Worm (Caenorhabditis elegans) whole organism, young adult: ENCODE data around the gene ints-11.

Experiments
- B0019.2 ChIP-seq: fragments of 200-800 bp; sonication (Bioruptor generic); conservative IDR thresholded peaks from 2 replicates; pipeline ENCODE4 v1.3.6; 2022; ENCODE audit warnings: missing genetic modification reagents, missing genetic modification characterization, missing compliant biosample characterization
- B0261.1 ChIP-seq: sonication (generic microtip); optimal IDR thresholded peaks from 2 replicates; lab custom pipeline; 2016; ENCODE audit warnings: mild to moderate bottlenecking, missing genetic modification characterization, moderate library complexity, missing compliant biosample characterization
- C06A6.2 ChIP-seq: fragments of 200-800 bp; sonication (Bioruptor generic); conservative IDR thresholded peaks from 2 replicates; pipeline ENCODE4 v1.3.6; 2022; ENCODE audit warnings: missing genetic modification characterization, missing compliant biosample characterization
- F52B5.7 ChIP-seq: sonication (generic microtip); optimal IDR thresholded peaks from 2 replicates; lab custom pipeline; 2016; ENCODE audit warnings: mild to moderate bottlenecking, missing genetic modification characterization, missing compliant biosample characterization
- F57C9.4 ChIP-seq: sonication (generic microtip); optimal IDR thresholded peaks from 2 replicates; lab custom pipeline; 2017; ENCODE audit warnings: mild to moderate bottlenecking, missing genetic modification characterization, missing compliant biosample characterization
- K11D2.4 ChIP-seq: fragments of 200-800 bp; sonication (Bioruptor generic); IDR thresholded peaks from 2 replicates; pipeline ENCODE4 v1.3.6; 2022; ENCODE audit warnings: missing genetic modification reagents, missing genetic modification characterization, missing compliant biosample characterization
- T07F8.4 ChIP-seq: sonication (generic microtip); optimal IDR thresholded peaks from 2 replicates; lab custom pipeline; 2016; ENCODE audit warnings: mild to moderate bottlenecking, missing genetic modification characterization, moderate library complexity, missing compliant biosample characterization
- Y53G8AR.9 ChIP-seq: fragments of 200-800 bp; sonication (Bioruptor generic); conservative IDR thresholded peaks from 2 replicates; pipeline ENCODE4 v1.3.6; 2022; ENCODE audit warnings: missing genetic modification reagents, missing genetic modification characterization, missing compliant biosample characterization
- Y79H2A.3 ChIP-seq: fragments of 200-800 bp; sonication (Bioruptor generic); conservative IDR thresholded peaks from 2 replicates; pipeline ENCODE4 v1.3.6; 2022; ENCODE audit warnings: missing genetic modification reagents, missing genetic modification characterization, missing compliant biosample characterization
- ZK185.1 ChIP-seq: sonication (generic microtip); optimal IDR thresholded peaks from 2 replicates; lab custom pipeline; 2016; ENCODE audit warnings: mild to moderate bottlenecking, missing genetic modification characterization, missing compliant biosample characterization; ENCODE audit not compliant: poor library complexity, severe bottlenecking
- attf-5 ChIP-seq: fragments of 200-800 bp; sonication (Bioruptor generic); optimal IDR thresholded peaks from 2 replicates; lab custom pipeline; 2018; ENCODE audit warnings: mild to moderate bottlenecking, missing genetic modification characterization, missing compliant biosample characterization
- bed-2 ChIP-seq: fragments of 200-800 bp; sonication (Bioruptor generic); IDR thresholded peaks from 2 replicates; pipeline ENCODE4 v1.3.6; 2022; ENCODE audit warnings: missing genetic modification reagents, missing genetic modification characterization, missing compliant biosample characterization
- cebp-1 ChIP-seq, 2 experiments: fragments of 200-800 bp in 1 of 2; sonication (Bioruptor generic) in 1 of 2; sonication (generic microtip) in 1 of 2; IDR thresholded peaks in 1 of 2; optimal IDR thresholded peaks in 1 of 2; 2 replicates each; pipeline versions ENCODE4 v1.3.6 to Lab custom; 2017 to 2022; ENCODE audit warnings: missing compliant biosample characterization in 2 of 2, missing genetic modification characterization in 2 of 2, mild to moderate bottlenecking in 1 of 2, missing genetic modification reagents in 1 of 2, moderate library complexity in 1 of 2
- cebp-2 ChIP-seq: fragments of 200-800 bp; sonication (Bioruptor generic); IDR thresholded peaks from 2 replicates; pipeline ENCODE4 v1.3.6; 2022; ENCODE audit warnings: missing genetic modification characterization, missing compliant biosample characterization
- ceh-100 ChIP-seq: fragments of 200-800 bp; sonication (Bioruptor generic); IDR thresholded peaks from 2 replicates; pipeline ENCODE4 v1.3.6; 2022; ENCODE audit warnings: missing genetic modification reagents, missing genetic modification characterization, missing compliant biosample characterization
- dpl-1 ChIP-seq: fragments of 150-350 bp; optimal IDR thresholded peaks from 2 replicates; lab custom pipeline; 2014; ENCODE audit warnings: missing biosample characterization, missing genetic modification reagents, missing genetic modification characterization
- him-1 ChIP-seq: sonication (generic microtip); optimal IDR thresholded peaks from 2 replicates; lab custom pipeline; 2016; ENCODE audit warnings: missing genotype, missing genetic modification reagents, missing genetic modification characterization, missing compliant biosample characterization
- hmg-20 ChIP-seq: fragments of 200-800 bp; sonication (Bioruptor generic); IDR thresholded peaks from 2 replicates; pipeline ENCODE4 v1.3.6; 2022; ENCODE audit warnings: missing genetic modification reagents, missing genetic modification characterization, missing compliant biosample characterization
- lag-1 ChIP-seq: fragments of 200-800 bp; sonication (Bioruptor generic); IDR thresholded peaks from 2 replicates; pipeline ENCODE4 v1.3.6; 2022; ENCODE audit warnings: missing genetic modification reagents, missing genetic modification characterization, missing compliant biosample characterization
- lin-26 ChIP-seq: fragments of 200-800 bp; sonication (Bioruptor generic); IDR thresholded peaks from 2 replicates; pipeline ENCODE4 v1.3.6; 2022; ENCODE audit warnings: missing genetic modification reagents, missing genetic modification characterization, missing compliant biosample characterization
- lin-40 ChIP-seq: sonication (generic microtip); optimal IDR thresholded peaks from 2 replicates; lab custom pipeline; 2016; ENCODE audit warnings: missing genetic modification characterization, mild to moderate bottlenecking, missing compliant biosample characterization, missing genotype, missing genetic modification reagents
- lsy-27 ChIP-seq: sonication (generic microtip); optimal IDR thresholded peaks from 2 replicates; lab custom pipeline; 2017; ENCODE audit warnings: missing genetic modification characterization, mild to moderate bottlenecking, missing compliant biosample characterization, antibody characterized with exemption, missing genotype, borderline replicate concordance; ENCODE audit not compliant: insufficient read depth
- nfya-1 ChIP-seq: sonication (generic microtip); optimal IDR thresholded peaks from 2 replicates; lab custom pipeline; 2017; ENCODE audit warnings: antibody characterized with exemption, missing compliant biosample characterization, missing genetic modification characterization, borderline replicate concordance; ENCODE audit not compliant: insufficient read depth
- nfyb-1 ChIP-seq: fragments of 200-800 bp; sonication (Bioruptor generic); IDR thresholded peaks from 2 replicates; pipeline ENCODE4 v1.3.6; 2022; ENCODE audit warnings: missing genetic modification reagents, missing genetic modification characterization, missing compliant biosample characterization
- nhr-120 ChIP-seq: fragments of 200-800 bp; sonication (Bioruptor generic); IDR thresholded peaks from 2 replicates; pipeline ENCODE4 v1.3.6; 2022; ENCODE audit warnings: missing genetic modification characterization, missing compliant biosample characterization
- nhr-80 ChIP-seq: sonication (generic microtip); optimal IDR thresholded peaks from 2 replicates; lab custom pipeline; 2016; ENCODE audit warnings: missing genetic modification characterization, missing compliant biosample characterization
- pbrm-1 ChIP-seq: fragments of 200-800 bp; sonication (Bioruptor generic); IDR thresholded peaks from 2 replicates; pipeline ENCODE4 v1.3.6; 2022; ENCODE audit warnings: missing genetic modification reagents, missing genetic modification characterization, missing compliant biosample characterization
- rec-8 ChIP-seq, 2 experiments: sonication (generic microtip); optimal IDR thresholded peaks; 2 replicates each; lab custom pipeline; 2016; ENCODE audit warnings: mild to moderate bottlenecking in 2 of 2, missing genetic modification characterization in 2 of 2, missing genetic modification reagents in 2 of 2, missing genotype in 2 of 2, missing biosample characterization in 1 of 2, missing compliant biosample characterization in 1 of 2, moderate library complexity in 1 of 2
- repo-1 ChIP-seq: sonication (generic microtip); optimal IDR thresholded peaks from 2 replicates; lab custom pipeline; 2017; ENCODE audit warnings: mild to moderate bottlenecking, missing genetic modification characterization, missing compliant biosample characterization
- rpc-1 ChIP-seq, 2 experiments: fragments of 150-350 bp in 1 of 2; sonication (generic microtip) in 1 of 2; optimal IDR thresholded peaks; 2 replicates each; lab custom pipeline; 2014 to 2018; ENCODE audit warnings: missing biosample characterization in 1 of 2, missing genetic modification characterization in 1 of 2, missing genetic modification reagents in 1 of 2, missing genotype in 1 of 2
- sdz-38 ChIP-seq: sonication (generic microtip); optimal IDR thresholded peaks from 2 replicates; lab custom pipeline; 2016; ENCODE audit warnings: missing genotype, missing genetic modification characterization, missing compliant biosample characterization
- snpc-1.3 ChIP-seq: sonication (generic microtip); optimal IDR thresholded peaks from 2 replicates; lab custom pipeline; 2017; ENCODE audit warnings: missing genetic modification characterization, mild to moderate bottlenecking, missing compliant biosample characterization, antibody characterized with exemption, moderate library complexity, missing genotype, missing genetic modification reagents; ENCODE audit not compliant: insufficient read depth
- snpc-4 ChIP-seq, 5 experiments: fragments of 150-350 bp in 1 of 5; sonication (generic microtip) in 4 of 5; optimal IDR thresholded peaks; 2 replicates each; lab custom pipeline; 2014 to 2018; ENCODE audit warnings: missing genetic modification characterization in 5 of 5, missing biosample characterization in 3 of 5, antibody characterized with exemption in 2 of 5, mild to moderate bottlenecking in 2 of 5, missing compliant biosample characterization in 2 of 5, missing genotype in 2 of 5, moderate library complexity in 2 of 5, missing genetic modification reagents in 1 of 5
- tbx-9 ChIP-seq: sonication (generic microtip); optimal IDR thresholded peaks from 2 replicates; lab custom pipeline; 2016; ENCODE audit warnings: borderline replicate concordance, missing genetic modification characterization, inconsistent platforms, missing compliant biosample characterization
- tlf-1 ChIP-seq: fragments of 200-800 bp; sonication (Bioruptor generic); optimal IDR thresholded peaks from 2 replicates; lab custom pipeline; 2018; ENCODE audit warnings: mild to moderate bottlenecking, missing genetic modification characterization, missing compliant biosample characterization
- unc-130 ChIP-seq: sonication (generic microtip); optimal IDR thresholded peaks from 2 replicates; lab custom pipeline; 2016; ENCODE audit warnings: missing genetic modification reagents, missing genetic modification characterization, missing compliant biosample characterization
- xnd-1 ChIP-seq: sonication (generic microtip); optimal IDR thresholded peaks from 2 replicates; lab custom pipeline; 2016; ENCODE audit warnings: missing genotype, missing genetic modification reagents, missing genetic modification characterization, missing compliant biosample characterization
- zfh-2 ChIP-seq: fragments of 200-800 bp; sonication (Bioruptor generic); conservative IDR thresholded peaks from 2 replicates; pipeline ENCODE4 v1.3.6; 2022; ENCODE audit warnings: missing genetic modification reagents, missing genetic modification characterization, missing compliant biosample characterization
- ztf-18 ChIP-seq: sonication (generic microtip); optimal IDR thresholded peaks from 2 replicates; lab custom pipeline; 2016; ENCODE audit warnings: missing genotype, mild to moderate bottlenecking, missing genetic modification characterization, missing compliant biosample characterization
- ztf-22 ChIP-seq: fragments of 200-800 bp; sonication (Bioruptor generic); optimal IDR thresholded peaks from 2 replicates; lab custom pipeline; 2018; ENCODE audit warnings: mild to moderate bottlenecking, missing genetic modification characterization, moderate library complexity, missing compliant biosample characterization
- ztf-6 ChIP-seq: fragments of 200-800 bp; sonication (Bioruptor generic); IDR thresholded peaks from 2 replicates; pipeline ENCODE4 v1.3.6; 2022; ENCODE audit warnings: missing genetic modification reagents, missing genetic modification characterization, missing compliant biosample characterization

The ints-11 gene

ce11 chrII:8177095-8177494 is 33.8 kb upstream of the ints-11 start, which contains the start of gene acr-14:
TSS of gene acr-14 (minus strand) at chrII:8177195.
- TF ChIP-seq dpl-1 (GFP tag; lab: Kevin White, UChicago) (no peak), attf-5 (GFP tag; lab: Kevin White, UChicago) (no peak), lin-40 (tag; lab: Kevin White, UChicago) (no peak), him-1 (no peak), K11D2.4 (GFP tag; lab: Robert Waterston, UW) (no peak), sdz-38 (tag; lab: Kevin White, UChicago) (no peak), unc-130 (GFP tag; lab: Kevin White, UChicago) (no peak), nhr-120 (GFP tag; lab: Robert Waterston, UW) (no peak), nhr-80 (no peak), ztf-18 (tag; lab: Kevin White, UChicago) (no peak), lin-26 (GFP tag; lab: Robert Waterston, UW) (no peak), rpc-1 (optimal IDR thresholded peaks at IDR 0.05; lab: Kevin White, UChicago) (no peak), rpc-1 (tag; optimal IDR thresholded peaks at IDR 0.05; lab: Kevin White, UChicago) (no peak), ztf-22 (GFP tag; lab: Kevin White, UChicago) (no peak), F52B5.7 (tag; lab: Kevin White, UChicago) (no peak), C06A6.2 (GFP tag; lab: Robert Waterston, UW) (no peak)

ce11 chrII:8174148-8174547 is 30.9 kb upstream of the ints-11 start:
- TF ChIP-seq tbx-9 (tag; lab: Kevin White, UChicago) (no peak), B0019.2 (no peak)
- TF ChIP-seq, all 124 proteins: peak for 0

ce11 chrII:8173449-8173848 is 30.2 kb upstream of the ints-11 start, which contains the start of the genes decr-1.3 and T05C12.1:
TSS of gene decr-1.3 (minus strand) at chrII:8173549.
TSS of gene T05C12.1 (plus strand) at chrII:8173680.
- TF ChIP-seq hmg-20 (GFP tag; lab: Robert Waterston, UW) (no peak), F57C9.4 (tag; lab: Kevin White, UChicago) (no peak), nfya-1 (tag; lab: Kevin White, UChicago) (no peak), rec-8 (tag; optimal IDR thresholded peaks at IDR 0.05; lab: Kevin White, UChicago) (no peak), T07F8.4 (no peak), ZK185.1 (tag; lab: Kevin White, UChicago) (no peak), rpc-1 (optimal IDR thresholded peaks at IDR 0.05; lab: Kevin White, UChicago) (no peak), rpc-1 (tag; optimal IDR thresholded peaks at IDR 0.05; lab: Kevin White, UChicago) (no peak), bed-2 (GFP tag; lab: Robert Waterston, UW) (no peak), B0261.1 (tag; lab: Kevin White, UChicago) (no peak), lsy-27 (no peak), snpc-4 (GFP tag; optimal IDR thresholded peaks at IDR 0.05; lab: Kevin White, UChicago) (no peak), snpc-4 (tag; optimal IDR thresholded peaks at IDR 0.05; lab: Kevin White, UChicago) (no peak), Y79H2A.3 (GFP tag; lab: Robert Waterston, UW) (no peak), cebp-1 (GFP tag; IDR thresholded peaks at IDR 0.05; lab: Robert Waterston, UW) (no peak), cebp-1 (tag; optimal IDR thresholded peaks at IDR 0.05; lab: Kevin White, UChicago) (no peak), zfh-2 (no peak), lin-26 (GFP tag; lab: Robert Waterston, UW) (no peak), nhr-120 (GFP tag; lab: Robert Waterston, UW) (no peak), dpl-1 (GFP tag; lab: Kevin White, UChicago) (no peak)

- TF ChIP-seq repo-1 (tag; lab: Kevin White, UChicago), result no peak
- TF ChIP-seq Y53G8AR.9 (GFP tag; lab: Robert Waterston, UW), result no peak
- no peak for TF ChIP-seq tbx-9 (tag; lab: Kevin White, UChicago)
- no peak for TF ChIP-seq lag-1 (GFP tag; lab: Robert Waterston, UW)
- no peak for TF ChIP-seq pbrm-1 (GFP tag; lab: Robert Waterston, UW)
- TF ChIP-seq attf-5 (GFP tag; lab: Kevin White, UChicago), result no peak
- TF ChIP-seq snpc-1.3 (tag; lab: Kevin White, UChicago), result no peak
- TF ChIP-seq T07F8.4, result no peak
- TF ChIP-seq cebp-2, result no peak
- TF ChIP-seq rpc-1 (optimal IDR thresholded peaks at IDR 0.05; lab: Kevin White, UChicago), result no peak
- no peak for TF ChIP-seq rpc-1 (tag; optimal IDR thresholded peaks at IDR 0.05; lab: Kevin White, UChicago)
- TF ChIP-seq tlf-1 (GFP tag; lab: Kevin White, UChicago), result no peak
- no peak for TF ChIP-seq xnd-1
- no peak for TF ChIP-seq nfyb-1 (GFP tag; lab: Robert Waterston, UW)
- TF ChIP-seq ceh-100 (GFP tag; lab: Robert Waterston, UW), result no peak
- TF ChIP-seq ztf-6 (GFP tag; lab: Robert Waterston, UW), result no peak
Observed at ce11 chrII:8170374-8170773, 27.1 kb upstream of the ints-11 start, which contains the start of gene T05C12.11. TSS of gene T05C12.11 (minus strand) at chrII:8170474.
